Fruit fly (Drosophila melanogaster): ENCODE data around the gene jp.

Gene jp

dm6 chr2L:9525719-9526118, 40.8 kb downstream of the jp start (continued):
- TF ChIP-seq slbo (GFP tag; IDR thresholded peaks at IDR 0.05) (no peak), fu2 (GFP tag; optimal IDR thresholded peaks at IDR 0.05) (peak; percentile 53), chm (GFP tag; IDR thresholded peaks at IDR 0.05) (peak; percentile 94), CG11093 (GFP tag; IDR thresholded peaks at IDR 0.05) (peak; percentile 65; the same call in 1 of the 3 replicates), cato (GFP tag; optimal IDR thresholded peaks at IDR 0.05; ENCODE audit: borderline replicate concordance) (peak; percentile 78), CG3407 (GFP tag; optimal IDR thresholded peaks at IDR 0.05) (peak; percentile 95), NC2β (GFP tag; optimal IDR thresholded peaks at IDR 0.05) (peak; percentile 91), kah (GFP tag; optimal IDR thresholded peaks at IDR 0.05) (peak; percentile 75), BtbVII (GFP tag; optimal IDR thresholded peaks at IDR 0.05) (peak; percentile 95), CG17912 (GFP tag; optimal IDR thresholded peaks at IDR 0.05) (peak; percentile 92), pb (GFP tag; optimal IDR thresholded peaks at IDR 0.05) (peak; percentile 62), CoRest (tag; optimal IDR thresholded peaks at IDR 0.05) (peak; percentile 73), CG9215 (GFP tag; IDR thresholded peaks at IDR 0.05) (no peak), CG18764 (GFP tag; optimal IDR thresholded peaks at IDR 0.05) (peak; percentile 92), CG14667 (GFP tag; IDR thresholded peaks at IDR 0.05) (no peak), CG1233 (GFP tag; optimal IDR thresholded peaks at IDR 0.05) (peak; percentile 95), CG8388 (GFP tag; optimal IDR thresholded peaks at IDR 0.05) (peak; percentile 63), dmrt99B (tag; optimal IDR thresholded peaks at IDR 0.05) (peak; percentile 63), CG10979 (tag; optimal IDR thresholded peaks at IDR 0.05) (peak; percentile 54), CG11695 (GFP tag; IDR thresholded peaks at IDR 0.05) (peak; percentile 85), vvl (GFP tag; IDR thresholded peaks at IDR 0.05) (peak; percentile 84), CG32532 (GFP tag; IDR thresholded peaks at IDR 0.05) (peak; percentile 44; the same call in 1 of the 2 replicates), Ssrp (tag; optimal IDR thresholded peaks at IDR 0.05) (peak; percentile 12), pho (GFP tag; optimal IDR thresholded peaks at IDR 0.05) (peak; percentile 78), Med (GFP tag) (peak; percentile 97), cad (GFP tag; optimal IDR thresholded peaks at IDR 0.05) (no peak), Lhr (GFP tag; optimal IDR thresholded peaks at IDR 0.05) (peak; percentile 91), Sox100B (GFP tag; optimal IDR thresholded peaks at IDR 0.05) (peak; percentile 83), odd (GFP tag; optimal IDR thresholded peaks at IDR 0.05) (peak; percentile 96), stwl (tag; optimal IDR thresholded peaks at IDR 0.05) (peak; percentile 43), CG4854 (GFP tag; optimal IDR thresholded peaks at IDR 0.05) (peak; percentile 90), HLH3B (GFP tag; IDR thresholded peaks at IDR 0.05) (peak; percentile 78; the same call in 1 of the 2 replicates), Jarid2 (GFP tag; optimal IDR thresholded peaks at IDR 0.05) (peak; percentile 79), CG4424 (GFP tag; optimal IDR thresholded peaks at IDR 0.05) (peak; percentile 79), sisA (GFP tag; IDR thresholded peaks at IDR 0.05) (no peak), nerfin-2 (GFP tag; IDR thresholded peaks at IDR 0.05; ENCODE audit: partially characterized antibody) (no peak), Bteb2 (GFP tag; optimal IDR thresholded peaks at IDR 0.05) (peak; percentile 77), zen (tag; optimal IDR thresholded peaks at IDR 0.05) (peak; percentile 59), klu (GFP tag; IDR thresholded peaks at IDR 0.05) (no peak), E2f1 (GFP tag; IDR thresholded peaks at IDR 0.05) (peak; percentile 67; the same call in 1 of the 2 replicates), Max (GFP tag; optimal IDR thresholded peaks at IDR 0.05) (peak; percentile 73), nau (GFP tag; optimal IDR thresholded peaks at IDR 0.05) (peak; percentile 95), lilli (GFP tag; optimal IDR thresholded peaks at IDR 0.05) (peak; percentile 51), ken (GFP tag; IDR thresholded peaks at IDR 0.05) (peak; percentile 64; the same call in 2 of the 3 replicates), CG7987 (GFP tag; optimal IDR thresholded peaks at IDR 0.05) (peak; percentile 98), CG32772 (GFP tag; IDR thresholded peaks at IDR 0.05) (no peak), Antp (GFP tag; optimal IDR thresholded peaks at IDR 0.05) (peak; percentile 74), CG5953 (GFP tag; IDR thresholded peaks at IDR 0.05) (peak; percentile 73), HHEX (GFP tag; optimal IDR thresholded peaks at IDR 0.05) (peak; percentile 94), inv (GFP tag; IDR thresholded peaks at IDR 0.05; ENCODE audit: partially characterized antibody) (no peak), CG17568 (GFP tag; optimal IDR thresholded peaks at IDR 0.05) (peak; percentile 95)

All from whole organism, embryonic.